Worm (Caenorhabditis elegans): ENCODE data around the gene srb-1.

srb-1 gene

ce11 chrII:5195504-5195903, 24.7 kb upstream of the srb-1 start, which contains the start of gene C34F11.5:
TSS of gene C34F11.5 (plus strand) at chrII:5195804.
- TF ChIP-seq hlh-30 (tag; optimal IDR thresholded peaks at IDR 0.05; ENCODE audit: insufficient read depth): no peak
- no peak for TF ChIP-seq eyg-1 (tag; optimal IDR thresholded peaks at IDR 0.05)
- no peak for TF ChIP-seq rnt-1 (tag; optimal IDR thresholded peaks at IDR 0.05)
- TF ChIP-seq sox-2 (GFP tag; IDR thresholded peaks at IDR 0.05): no peak
- no peak for TF ChIP-seq gmeb-2 (tag; optimal IDR thresholded peaks at IDR 0.05)
- no peak for TF ChIP-seq sdc-2 (tag; optimal IDR thresholded peaks at IDR 0.05)

- TF ChIP-seq pax-1 (tag; optimal IDR thresholded peaks at IDR 0.05): no peak
Observed at ce11 chrII:5194066-5194465, 23.2 kb upstream of the srb-1 start, which contains the start of gene msp-49. TSS of gene msp-49 (plus strand) at chrII:5194366.

ce11 chrII:5191766-5192165, 20.9 kb upstream of the srb-1 start:
- TF ChIP-seq C08G9.2 (tag; optimal IDR thresholded peaks at IDR 0.05): no peak
- peak; percentile 71 for TF ChIP-seq elt-2 (tag; optimal IDR thresholded peaks at IDR 0.05)

DNA sequence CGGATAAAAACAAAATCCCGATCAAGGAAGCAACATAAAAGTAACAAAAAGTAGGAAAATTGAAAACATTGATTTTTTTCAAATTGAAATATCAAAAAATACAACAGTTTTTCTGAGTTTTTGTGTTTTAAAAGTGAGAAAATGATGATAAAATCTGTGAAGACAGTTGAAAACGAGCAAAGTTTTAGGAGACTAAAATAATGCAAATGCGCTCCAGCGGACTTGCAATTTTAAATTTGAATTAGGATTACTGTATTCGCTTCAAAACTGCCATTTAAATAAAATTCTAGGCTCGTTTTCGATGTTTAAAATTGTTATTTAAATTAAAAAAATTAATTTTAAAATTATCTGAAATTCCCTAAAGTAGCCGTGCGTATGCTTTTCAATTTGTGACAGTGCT, 17.1 kb upstream of the srb-1 start:
- no peak for TF ChIP-seq fkh-6 (tag; optimal IDR thresholded peaks at IDR 0.05)
- no peak for TF ChIP-seq hlh-6 (tag; optimal IDR thresholded peaks at IDR 0.05)
- TF ChIP-seq pros-1 (tag; optimal IDR thresholded peaks at IDR 0.05): no peak
- TF ChIP-seq ahr-1 (tag; optimal IDR thresholded peaks at IDR 0.05): no peak
- no peak for TF ChIP-seq ceh-24 (tag; optimal IDR thresholded peaks at IDR 0.05)
- no peak for TF ChIP-seq pat-9 (tag; optimal IDR thresholded peaks at IDR 0.05)
- TF ChIP-seq mec-3 (tag; optimal IDR thresholded peaks at IDR 0.05; ENCODE audit: borderline replicate concordance): no peak
- no peak for TF ChIP-seq ceh-22 (tag; optimal IDR thresholded peaks at IDR 0.05)

DNA sequence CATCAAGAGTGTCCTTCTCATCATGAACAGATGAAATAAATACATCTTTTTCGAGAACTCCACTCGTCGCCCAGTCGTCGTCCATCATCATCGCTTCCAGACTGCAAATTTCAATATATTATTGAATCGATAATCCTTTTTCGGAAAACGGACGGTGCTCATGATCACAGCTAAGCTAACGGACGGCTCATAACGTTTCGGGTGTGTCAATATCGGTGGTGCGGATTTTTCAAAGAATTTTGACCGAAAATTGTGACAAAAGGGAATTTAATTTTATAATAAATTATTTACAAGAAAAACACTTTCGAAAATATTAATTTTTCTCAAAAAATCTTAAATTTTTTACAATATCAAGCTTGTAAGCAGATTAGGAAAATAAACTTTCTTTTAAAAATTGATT, 16.6 kb upstream of the srb-1 start, which contains the start of gene crh-2:
crh-2 (minus strand) TSS at position 101 of the 400 bp plus-strand sequence.
- TF ChIP-seq tbx-7 (tag; optimal IDR thresholded peaks at IDR 0.05) (no peak), mec-3 (tag; optimal IDR thresholded peaks at IDR 0.05; ENCODE audit: borderline replicate concordance) (no peak), dve-1 (tag; optimal IDR thresholded peaks at IDR 0.05) (no peak), npax-4 (tag; optimal IDR thresholded peaks at IDR 0.05) (no peak), elt-2 (tag; optimal IDR thresholded peaks at IDR 0.05) (no peak), pat-9 (tag; optimal IDR thresholded peaks at IDR 0.05) (no peak), ceh-48 (tag; optimal IDR thresholded peaks at IDR 0.05) (no peak), ceh-34 (tag; optimal IDR thresholded peaks at IDR 0.05) (no peak), ceh-18 (tag; optimal IDR thresholded peaks at IDR 0.05) (no peak), nfya-1 (tag; optimal IDR thresholded peaks at IDR 0.05) (no peak), nhr-11 (tag; optimal IDR thresholded peaks at IDR 0.05) (no peak), fax-1 (tag; optimal IDR thresholded peaks at IDR 0.05) (no peak), fkh-10 (GFP tag; optimal IDR thresholded peaks at IDR 0.05) (no peak), gmeb-2 (tag; optimal IDR thresholded peaks at IDR 0.05) (no peak), dmd-4 (tag; optimal IDR thresholded peaks at IDR 0.05; ENCODE audit: borderline replicate concordance) (no peak)

- TF ChIP-seq hlh-15 (tag; optimal IDR thresholded peaks at IDR 0.05) (no peak), npax-4 (tag; optimal IDR thresholded peaks at IDR 0.05) (no peak), ztf-16 (tag; optimal IDR thresholded peaks at IDR 0.05) (no peak), ceh-45 (GFP tag; IDR thresholded peaks at IDR 0.05) (no peak), ceh-48 (tag; optimal IDR thresholded peaks at IDR 0.05) (no peak), pqm-1 (tag; optimal IDR thresholded peaks at IDR 0.05) (no peak), ceh-6 (GFP tag; optimal IDR thresholded peaks at IDR 0.05) (no peak), ceh-18 (tag; optimal IDR thresholded peaks at IDR 0.05) (no peak), tbx-2 (tag; optimal IDR thresholded peaks at IDR 0.05) (no peak), mec-3 (tag; optimal IDR thresholded peaks at IDR 0.05; ENCODE audit: borderline replicate concordance) (no peak), che-1 (tag; optimal IDR thresholded peaks at IDR 0.05) (no peak), hlh-13 (GFP tag; optimal IDR thresholded peaks at IDR 0.05) (no peak), ahr-1 (tag; optimal IDR thresholded peaks at IDR 0.05) (no peak), tbx-7 (tag; optimal IDR thresholded peaks at IDR 0.05) (no peak), nhr-232 (tag; optimal IDR thresholded peaks at IDR 0.05) (no peak), rnt-1 (tag; optimal IDR thresholded peaks at IDR 0.05) (no peak)
Observed at ce11 chrII:5186870-5187269, 16.0 kb upstream of the srb-1 start.
